Fruit fly (Drosophila melanogaster) whole organism, embryonic: Measurements from ENCODE around the gene CG42538.

ENCODE experiments used
- Adf1 ChIP-seq: fragments of 200-800 bp; sonication (Bioruptor generic); IDR thresholded peaks from 2 replicates; pipeline ENCODE4 v1.3.6; 2022; ENCODE audit warnings: missing biosample characterization, missing genetic modification characterization
- Antp ChIP-seq: fragments of 200-800 bp; sonication (Bioruptor generic); optimal IDR thresholded peaks from 3 replicates; lab custom pipeline; 2016; ENCODE audit warnings: missing biosample characterization, missing genetic modification characterization
- BEAF-32 ChIP-seq: fragments of 200-800 bp; sonication (Bioruptor generic); optimal IDR thresholded peaks from 3 replicates; lab custom pipeline; 2017; ENCODE audit warnings: missing biosample characterization, missing genetic modification characterization, mild to moderate bottlenecking, moderate library complexity, missing genetic modification reagents
- Bteb2 ChIP-seq: fragments of 200-800 bp; sonication (Bioruptor generic); optimal IDR thresholded peaks from 2 replicates; lab custom pipeline; 2016; ENCODE audit warnings: missing biosample characterization, missing genetic modification characterization
- CG10147 ChIP-seq: fragments of 200-800 bp; sonication (Bioruptor generic); optimal IDR thresholded peaks from 2 replicates; lab custom pipeline; 2019; ENCODE audit warnings: missing biosample characterization, mild to moderate bottlenecking, missing genetic modification characterization, moderate library complexity
- CG11723 ChIP-seq: fragments of 200-800 bp; sonication (Bioruptor generic); optimal IDR thresholded peaks from 2 replicates; lab custom pipeline; 2017; ENCODE audit warnings: missing biosample characterization, mild to moderate bottlenecking, missing genetic modification characterization
- CG12071 ChIP-seq: fragments of 200-800 bp; sonication (Bioruptor generic); optimal IDR thresholded peaks from 3 replicates; lab custom pipeline; 2018; ENCODE audit warnings: missing biosample characterization, mild to moderate bottlenecking, missing genetic modification characterization
- CG12155 ChIP-seq: fragments of 200-800 bp; sonication (Bioruptor generic); optimal IDR thresholded peaks from 3 replicates; lab custom pipeline; 2016; ENCODE audit warnings: missing biosample characterization, missing genetic modification characterization
- CG12299 ChIP-seq: fragments of 200-800 bp; sonication (Bioruptor generic); optimal IDR thresholded peaks from 2 replicates; lab custom pipeline; 2018; ENCODE audit warnings: missing biosample characterization, mild to moderate bottlenecking, missing genetic modification characterization
- CG13775 ChIP-seq: fragments of 200-800 bp; sonication (Bioruptor generic); optimal IDR thresholded peaks from 3 replicates; lab custom pipeline; 2017; ENCODE audit warnings: missing biosample characterization, mild to moderate bottlenecking, missing genetic modification characterization
- CG14965 ChIP-seq: fragments of 200-800 bp; sonication (Bioruptor generic); optimal IDR thresholded peaks from 2 replicates; lab custom pipeline; 2016; ENCODE audit warnings: missing biosample characterization, missing genetic modification characterization, borderline replicate concordance
- CG1529 ChIP-seq: fragments of 200-800 bp; sonication (Bioruptor generic); optimal IDR thresholded peaks from 3 replicates; lab custom pipeline; 2018; ENCODE audit warnings: missing biosample characterization, missing genetic modification characterization
- CG15514 ChIP-seq: fragments of 200-800 bp; sonication (Bioruptor generic); optimal IDR thresholded peaks from 3 replicates; lab custom pipeline; 2017; ENCODE audit warnings: missing biosample characterization, missing genetic modification characterization, mild to moderate bottlenecking, moderate library complexity, missing genetic modification reagents
- CG18476 ChIP-seq: fragments of 200-800 bp; sonication (Bioruptor generic); optimal IDR thresholded peaks from 2 replicates; lab custom pipeline; 2016; ENCODE audit warnings: missing biosample characterization, mild to moderate bottlenecking, missing genetic modification characterization
- CG4820 ChIP-seq: fragments of 200-800 bp; sonication (Bioruptor generic); optimal IDR thresholded peaks from 3 replicates; lab custom pipeline; 2016; ENCODE audit warnings: missing biosample characterization, missing genetic modification characterization
- CG6254 ChIP-seq: fragments of 200-800 bp; sonication (Bioruptor generic); optimal IDR thresholded peaks from 3 replicates; lab custom pipeline; 2017; ENCODE audit warnings: mild to moderate bottlenecking, missing biosample characterization, missing genetic modification reagents, missing genetic modification characterization
- CG6765 ChIP-seq: fragments of 200-800 bp; sonication (Bioruptor generic); optimal IDR thresholded peaks from 3 replicates; lab custom pipeline; 2017; ENCODE audit warnings: missing biosample characterization, mild to moderate bottlenecking, missing genetic modification characterization
- CG6854 ChIP-seq: fragments of 200-800 bp; sonication (Bioruptor generic); optimal IDR thresholded peaks from 3 replicates; lab custom pipeline; 2017; ENCODE audit warnings: missing biosample characterization, mild to moderate bottlenecking, missing genetic modification characterization
- CG7987 ChIP-seq: fragments of 200-800 bp; sonication (Bioruptor generic); optimal IDR thresholded peaks from 2 replicates; lab custom pipeline; 2018; ENCODE audit warnings: missing biosample characterization, mild to moderate bottlenecking, missing genetic modification characterization, moderate library complexity
- Deaf1 ChIP-seq: fragments of 200-800 bp; optimal IDR thresholded peaks from 3 replicates; lab custom pipeline; 2019; ENCODE audit warnings: missing biosample characterization, mild to moderate bottlenecking, missing genetic modification characterization, moderate library complexity
- E2f1 ChIP-seq: fragments of 200-800 bp; sonication (Bioruptor generic); IDR thresholded peaks from 2 replicates; pipeline ENCODE4 v1.3.6; 2022; ENCODE audit warnings: missing biosample characterization, missing genetic modification characterization
- GATAe ChIP-seq: fragments of 200-800 bp; sonication (Bioruptor generic); conservative IDR thresholded peaks from 2 replicates; pipeline ENCODE4 v1.3.6; 2022; ENCODE audit warnings: missing biosample characterization, missing genetic modification characterization
- HHEX ChIP-seq: fragments of 200-800 bp; sonication (Bioruptor generic); optimal IDR thresholded peaks from 3 replicates; lab custom pipeline; 2017; ENCODE audit warnings: missing biosample characterization, mild to moderate bottlenecking, missing genetic modification characterization, missing genetic modification reagents
- HLH3B ChIP-seq: fragments of 200-800 bp; sonication (Bioruptor generic); IDR thresholded peaks from 2 replicates; pipeline ENCODE4 v1.3.6; 2022; ENCODE audit warnings: missing biosample characterization, missing genetic modification characterization
- Hmx ChIP-seq: fragments of 200-800 bp; sonication (Bioruptor generic); optimal IDR thresholded peaks from 2 replicates; lab custom pipeline; 2016; ENCODE audit warnings: missing biosample characterization, missing genetic modification characterization
- MESR4 ChIP-seq: fragments of 200-800 bp; sonication (Bioruptor generic); optimal IDR thresholded peaks from 2 replicates; lab custom pipeline; 2018; ENCODE audit warnings: missing biosample characterization, mild to moderate bottlenecking, missing genetic modification characterization, moderate library complexity
- Oli ChIP-seq: fragments of 200-800 bp; sonication (Bioruptor generic); optimal IDR thresholded peaks from 2 replicates; lab custom pipeline; 2018; ENCODE audit warnings: missing biosample characterization, mild to moderate bottlenecking, missing genetic modification characterization, moderate library complexity
- Opbp ChIP-seq: fragments of 200-800 bp; sonication (Bioruptor generic); IDR thresholded peaks from 3 replicates; pipeline ENCODE4 v1.3.6; 2022; ENCODE audit warnings: missing biosample characterization, missing genetic modification characterization; ENCODE audit not compliant: partially characterized antibody
- Tbp ChIP-seq: fragments of >200 bp; optimal IDR thresholded peaks from 2 replicates; lab custom pipeline; 2018; ENCODE audit warnings: missing biosample characterization, missing genetic modification characterization
- Vsx1 ChIP-seq: fragments of 200-800 bp; sonication (Bioruptor generic); optimal IDR thresholded peaks from 2 replicates; lab custom pipeline; 2017; ENCODE audit warnings: missing biosample characterization, mild to moderate bottlenecking, missing genetic modification characterization, missing genetic modification reagents
- abd-A ChIP-seq: fragments of 200-800 bp; sonication (Bioruptor generic); optimal IDR thresholded peaks from 3 replicates; lab custom pipeline; 2019; ENCODE audit warnings: missing biosample characterization, mild to moderate bottlenecking, missing genetic modification characterization, moderate library complexity
- ara ChIP-seq: fragments of 200-800 bp; sonication (Bioruptor generic); IDR thresholded peaks from 2 replicates; pipeline ENCODE4 v1.3.6; 2022; ENCODE audit warnings: missing biosample characterization, missing genetic modification characterization
- ash1 ChIP-seq: fragments of 200-800 bp; sonication (Bioruptor generic); optimal IDR thresholded peaks from 2 replicates; lab custom pipeline; 2018; ENCODE audit warnings: missing biosample characterization, mild to moderate bottlenecking, missing genetic modification characterization
- cg ChIP-seq: fragments of 200-800 bp; sonication (Bioruptor generic); optimal IDR thresholded peaks from 3 replicates; lab custom pipeline; 2019; ENCODE audit warnings: missing biosample characterization, mild to moderate bottlenecking, missing genetic modification characterization, moderate library complexity
- chn ChIP-seq: fragments of 200-800 bp; sonication (Bioruptor generic); optimal IDR thresholded peaks from 2 replicates; lab custom pipeline; 2016; ENCODE audit warnings: missing biosample characterization, missing genetic modification characterization
- da ChIP-seq: fragments of 200-800 bp; sonication (Bioruptor generic); optimal IDR thresholded peaks from 2 replicates; lab custom pipeline; 2016; ENCODE audit warnings: missing biosample characterization, missing genetic modification characterization
- dan ChIP-seq: fragments of 200-800 bp; sonication (Bioruptor generic); IDR thresholded peaks from 2 replicates; pipeline ENCODE4 v1.3.6; 2022; ENCODE audit warnings: missing biosample characterization, missing genetic modification characterization
- dpn ChIP-seq, 2 experiments: fragments of 200-800 bp; sonication (Bioruptor generic); optimal IDR thresholded peaks; 3 replicates each; lab custom pipeline; 2016; ENCODE audit warnings: missing biosample characterization in 2 of 2, missing genetic modification characterization in 2 of 2
- fd3F ChIP-seq: fragments of 200-800 bp; sonication (Bioruptor generic); optimal IDR thresholded peaks from 2 replicates; lab custom pipeline; 2018; ENCODE audit warnings: missing biosample characterization, mild to moderate bottlenecking, missing genetic modification characterization, moderate library complexity
- ham ChIP-seq: fragments of 200-800 bp; sonication (Bioruptor generic); IDR thresholded peaks from 2 replicates; pipeline ENCODE4 v1.3.6; 2022; ENCODE audit warnings: missing biosample characterization, missing genetic modification characterization
- lab ChIP-seq: fragments of 200-800 bp; sonication (Bioruptor generic); optimal IDR thresholded peaks from 3 replicates; lab custom pipeline; 2017; ENCODE audit warnings: missing biosample characterization, missing genetic modification characterization, mild to moderate bottlenecking, moderate library complexity, missing genetic modification reagents
- luna ChIP-seq: fragments of 200-800 bp; sonication (Bioruptor generic); optimal IDR thresholded peaks from 2 replicates; lab custom pipeline; 2016; ENCODE audit warnings: missing biosample characterization, missing genetic modification characterization
- mam ChIP-seq: fragments of 200-800 bp; sonication (Bioruptor generic); optimal IDR thresholded peaks from 3 replicates; lab custom pipeline; 2016; ENCODE audit warnings: missing biosample characterization, missing genetic modification characterization
- nerfin-1 ChIP-seq: fragments of 200-800 bp; sonication (Bioruptor generic); optimal IDR thresholded peaks from 3 replicates; lab custom pipeline; 2019; ENCODE audit warnings: missing biosample characterization, mild to moderate bottlenecking, missing genetic modification characterization, moderate library complexity
- pb ChIP-seq: fragments of 200-800 bp; sonication (Bioruptor generic); optimal IDR thresholded peaks from 3 replicates; lab custom pipeline; 2016; ENCODE audit warnings: missing biosample characterization, missing genetic modification characterization
- pros ChIP-seq: fragments of 200-800 bp; sonication (Bioruptor generic); optimal IDR thresholded peaks from 3 replicates; lab custom pipeline; 2019; ENCODE audit warnings: missing biosample characterization, mild to moderate bottlenecking, missing genetic modification characterization, moderate library complexity
- pzg ChIP-seq: fragments of 200-800 bp; sonication (Bioruptor generic); optimal IDR thresholded peaks from 3 replicates; lab custom pipeline; 2018; ENCODE audit warnings: missing biosample characterization, mild to moderate bottlenecking, missing genetic modification characterization, moderate library complexity
- seq ChIP-seq: fragments of 200-800 bp; sonication (Bioruptor generic); IDR thresholded peaks from 2 replicates; pipeline ENCODE4 v1.3.6; 2022; ENCODE audit warnings: missing biosample characterization, missing genetic modification characterization
- toy ChIP-seq: fragments of 200-800 bp; sonication (Bioruptor generic); IDR thresholded peaks from 2 replicates; pipeline ENCODE4 v1.3.6; 2022; ENCODE audit warnings: missing biosample characterization, missing genetic modification characterization
- zen ChIP-seq: fragments of 200-800 bp; sonication (Bioruptor generic); optimal IDR thresholded peaks from 3 replicates; lab custom pipeline; 2018; ENCODE audit warnings: missing biosample characterization, mild to moderate bottlenecking, missing genetic modification characterization, moderate library complexity

CG42538 gene

DNA sequence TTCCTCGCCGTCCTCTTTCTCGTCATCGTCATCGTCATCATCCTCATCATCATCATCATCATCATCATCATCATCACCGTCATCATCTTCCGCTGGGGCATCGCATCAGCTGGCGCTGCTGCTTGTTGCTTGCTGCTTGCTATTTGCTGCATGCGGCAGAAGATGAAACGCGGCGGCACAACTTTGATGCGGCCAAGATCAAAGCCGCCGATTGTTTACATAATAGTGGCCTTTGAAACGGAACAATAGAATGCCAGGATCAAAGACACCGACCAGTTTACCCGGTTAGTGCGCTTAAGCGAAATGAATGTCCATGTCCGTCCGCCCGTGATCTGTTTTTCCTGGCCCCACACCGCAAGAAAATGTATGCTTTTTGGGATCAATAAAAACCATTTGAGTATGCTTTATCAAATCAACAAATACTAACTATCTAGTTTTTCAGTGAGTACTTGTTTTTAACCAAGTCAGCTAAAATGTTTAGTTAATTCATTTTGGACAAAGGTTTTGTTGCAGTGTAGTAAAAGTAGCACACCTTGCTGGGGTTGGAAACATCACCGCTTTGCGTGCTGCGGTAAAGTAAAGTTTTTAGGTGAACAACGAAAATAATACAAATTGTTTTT, 13.2 kb upstream of the CG42538 start (continued):
- TF ChIP-seq CG15514 (GFP tag; lab: Kevin White, UChicago) (no peak), CG12155 (GFP tag; lab: Kevin White, UChicago) (peak; percentile 11), Tbp (GFP tag; lab: Kevin White, UChicago) (no peak), CG4820 (GFP tag; lab: Kevin White, UChicago) (peak; percentile 70), ash1 (GFP tag; lab: Kevin White, UChicago) (no peak), CG13775 (GFP tag; lab: Kevin White, UChicago) (peak; percentile 51), chn (GFP tag; lab: Kevin White, UChicago) (peak; percentile 61), cg (GFP tag; lab: Kevin White, UChicago) (no peak), Opbp (GFP tag; lab: Robert Waterston, UW) (no peak), ham (no peak), CG14965 (GFP tag; lab: Kevin White, UChicago) (no peak), toy (GFP tag; lab: Robert Waterston, UW) (no peak), pros (GFP tag; lab: Kevin White, UChicago) (no peak), seq (GFP tag; lab: Robert Waterston, UW) (no peak), CG10147 (no peak), CG6854 (GFP tag; lab: Kevin White, UChicago) (no peak), Vsx1 (GFP tag; lab: Kevin White, UChicago) (no peak), CG18476 (GFP tag; lab: Kevin White, UChicago) (no peak), CG6765 (GFP tag; lab: Kevin White, UChicago) (no peak), Bteb2 (GFP tag; lab: Kevin White, UChicago) (no peak), BEAF-32 (no peak), Adf1 (GFP tag; lab: Robert Waterston, UW) (no peak), pzg (GFP tag; lab: Kevin White, UChicago) (no peak), ara (GFP tag; lab: Robert Waterston, UW) (peak; percentile 78), mam (GFP tag; lab: Kevin White, UChicago) (peak; percentile 1), abd-A (no peak), Deaf1 (tag; lab: Kevin White, UChicago) (no peak), CG7987 (GFP tag; lab: Kevin White, UChicago) (no peak), nerfin-1 (tag; lab: Kevin White, UChicago) (peak; percentile 47), CG11723 (GFP tag; lab: Kevin White, UChicago) (no peak), pb (peak; percentile 21), zen (tag; lab: Kevin White, UChicago) (peak; percentile 89), GATAe (GFP tag; lab: Robert Waterston, UW) (no peak), Hmx (GFP tag; lab: Kevin White, UChicago) (no peak), CG1529 (GFP tag; lab: Kevin White, UChicago) (no peak), dpn (GFP tag; optimal IDR thresholded peaks at IDR 0.05; lab: Kevin White, UChicago) (peak; percentile 26 to 32), fd3F (GFP tag; lab: Kevin White, UChicago) (no peak), luna (GFP tag; lab: Kevin White, UChicago) (no peak), Antp (GFP tag; lab: Kevin White, UChicago) (peak; percentile 42), HHEX (GFP tag; lab: Kevin White, UChicago) (no peak), CG12299 (tag; lab: Kevin White, UChicago) (no peak), CG6254 (GFP tag; lab: Kevin White, UChicago) (no peak), da (GFP tag; lab: Kevin White, UChicago) (peak; percentile 4), MESR4 (GFP tag; lab: Kevin White, UChicago) (no peak), HLH3B (GFP tag; lab: Robert Waterston, UW) (no peak), lab (GFP tag; lab: Kevin White, UChicago) (no peak), E2f1 (peak; percentile 42; the same call in 1 of the 2 replicates), dan (GFP tag; lab: Robert Waterston, UW) (peak; percentile 55; the same call in 1 of the 2 replicates), CG12071 (GFP tag; lab: Kevin White, UChicago) (no peak), Oli (peak; percentile 45)
